Fruit fly (Drosophila melanogaster): ENCODE measurements around the gene CG4678.

DNA sequence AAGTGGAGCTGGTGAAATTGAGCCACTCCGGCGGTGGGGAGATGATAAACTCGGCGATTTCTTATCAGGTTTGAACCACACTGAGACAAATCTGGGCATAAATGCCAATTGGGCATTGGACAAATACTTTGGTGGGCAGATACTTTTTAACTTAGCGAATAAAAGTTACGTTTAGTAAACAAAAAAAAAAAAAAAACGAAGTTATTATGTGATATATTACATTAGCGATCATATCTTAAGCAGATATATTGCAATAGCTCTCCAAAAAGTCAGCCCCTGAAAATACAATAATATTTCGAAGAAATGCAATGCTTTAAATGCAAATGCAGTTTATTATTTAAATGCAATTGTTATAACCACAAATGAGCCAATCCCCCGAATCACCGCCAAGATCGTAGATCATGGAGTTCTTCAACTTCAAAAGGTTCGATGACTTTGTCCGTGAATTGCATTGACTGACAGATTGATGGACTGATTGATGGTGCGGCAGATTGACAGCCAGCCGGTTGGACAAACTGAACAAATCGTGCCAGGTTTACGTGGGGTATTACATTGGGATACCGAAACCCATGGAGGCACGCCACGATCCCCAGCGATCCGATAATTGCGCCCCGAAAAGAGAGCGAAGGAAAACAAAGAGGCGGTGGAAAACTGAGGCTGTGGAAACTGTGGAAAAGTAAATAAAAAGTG, 2.1 kb downstream of the CG4678 start:
- TF ChIP-seq CG1233 (GFP tag; optimal IDR thresholded peaks at IDR 0.05) (no peak), Dbx (GFP tag; IDR thresholded peaks at IDR 0.05) (no peak), amos (GFP tag; IDR thresholded peaks at IDR 0.05; ENCODE audit: partially characterized antibody) (no peak), Hey (tag; optimal IDR thresholded peaks at IDR 0.05) (no peak), CG14441 (GFP tag; IDR thresholded peaks at IDR 0.05) (no peak), ken (GFP tag; IDR thresholded peaks at IDR 0.05) (no peak), Myb (GFP tag; optimal IDR thresholded peaks at IDR 0.05) (no peak), Hsf (GFP tag; optimal IDR thresholded peaks at IDR 0.05) (no peak), Lhr (GFP tag; optimal IDR thresholded peaks at IDR 0.05) (no peak)
